Fruit fly (Drosophila melanogaster): Measurements from ENCODE around the gene Nmd3.

Gene Nmd3

dm6 chrX:2155868-2156267 is 28.6 kb downstream of the Nmd3 start (continued):
- TF ChIP-seq Mes4 (GFP tag; optimal IDR thresholded peaks at IDR 0.05) (no peak), CG10565 (GFP tag; optimal IDR thresholded peaks at IDR 0.05) (no peak), CG11093 (GFP tag; IDR thresholded peaks at IDR 0.05) (no peak), CG14860 (GFP tag; IDR thresholded peaks at IDR 0.05; ENCODE audit: partially characterized antibody) (no peak), sob (GFP tag; IDR thresholded peaks at IDR 0.05) (no peak), CG12744 (GFP tag; optimal IDR thresholded peaks at IDR 0.05) (no peak), CG4617 (GFP tag; optimal IDR thresholded peaks at IDR 0.05; ENCODE audit: borderline replicate concordance) (no peak), CG30431 (GFP tag; optimal IDR thresholded peaks at IDR 0.05) (no peak), ems (GFP tag; optimal IDR thresholded peaks at IDR 0.05) (no peak), Myb (GFP tag; optimal IDR thresholded peaks at IDR 0.05) (no peak), klu (GFP tag; IDR thresholded peaks at IDR 0.05) (no peak), CG2712 (tag; optimal IDR thresholded peaks at IDR 0.05) (peak; percentile 30), CG2875 (GFP tag; optimal IDR thresholded peaks at IDR 0.05) (no peak), CkIIα-i1 (GFP tag; IDR thresholded peaks at IDR 0.05) (no peak), CG7839 (tag; optimal IDR thresholded peaks at IDR 0.05) (no peak), BEAF-32 (GFP tag; optimal IDR thresholded peaks at IDR 0.05) (no peak), bsh (GFP tag; optimal IDR thresholded peaks at IDR 0.05) (peak in 1 of 2 experiments; percentile 7), crp (GFP tag; optimal IDR thresholded peaks at IDR 0.05) (no peak), TFAM (GFP tag; optimal IDR thresholded peaks at IDR 0.05) (no peak), unpg (GFP tag; optimal IDR thresholded peaks at IDR 0.05) (no peak), CG12942 (GFP tag; optimal IDR thresholded peaks at IDR 0.05) (no peak), CG32532 (GFP tag; IDR thresholded peaks at IDR 0.05) (no peak), Max (GFP tag; optimal IDR thresholded peaks at IDR 0.05) (no peak), Usf (GFP tag; optimal IDR thresholded peaks at IDR 0.05) (no peak), Lhr (GFP tag; optimal IDR thresholded peaks at IDR 0.05) (no peak), CG2116 (GFP tag; optimal IDR thresholded peaks at IDR 0.05) (no peak), CG33213 (GFP tag; optimal IDR thresholded peaks at IDR 0.05) (no peak), dysf (GFP tag; IDR thresholded peaks at IDR 0.05) (no peak), gcm (GFP tag; optimal IDR thresholded peaks at IDR 0.05) (peak; percentile 14), CG34422 (GFP tag; IDR thresholded peaks at IDR 0.05) (0 out of 3 replicates have a peak, but pooled peaks have one; percentile 32), CrebB (tag; optimal IDR thresholded peaks at IDR 0.05) (no peak), CG3065 (GFP tag; optimal IDR thresholded peaks at IDR 0.05) (no peak), Poxn (GFP tag; IDR thresholded peaks at IDR 0.05) (no peak), gsb (GFP tag; IDR thresholded peaks at IDR 0.05) (no peak), Rfx (GFP tag; IDR thresholded peaks at IDR 0.05) (no peak), CG8944 (GFP tag; optimal IDR thresholded peaks at IDR 0.05) (no peak), zen2 (GFP tag; IDR thresholded peaks at IDR 0.05; ENCODE audit: partially characterized antibody) (no peak), Lpt (GFP tag; optimal IDR thresholded peaks at IDR 0.05) (no peak), CG1792 (GFP tag; optimal IDR thresholded peaks at IDR 0.05) (no peak), pnt (GFP tag; optimal IDR thresholded peaks at IDR 0.05) (no peak), CG10979 (tag; optimal IDR thresholded peaks at IDR 0.05) (no peak), CG18619 (GFP tag; optimal IDR thresholded peaks at IDR 0.05) (no peak), hbn (GFP tag; IDR thresholded peaks at IDR 0.05; ENCODE audit: partially characterized antibody) (no peak), Awh (GFP tag; IDR thresholded peaks at IDR 0.05) (no peak), CG2120 (GFP tag; optimal IDR thresholded peaks at IDR 0.05) (no peak), Hr3 (GFP tag; optimal IDR thresholded peaks at IDR 0.05) (no peak), Mad (GFP tag; optimal IDR thresholded peaks at IDR 0.05) (no peak), gfzf (GFP tag; optimal IDR thresholded peaks at IDR 0.05) (no peak), run (tag; optimal IDR thresholded peaks at IDR 0.05) (no peak), mam (GFP tag; optimal IDR thresholded peaks at IDR 0.05) (no peak), CG9817 (tag; optimal IDR thresholded peaks at IDR 0.05) (no peak)

All from whole organism, embryonic.